Fruit fly (Drosophila melanogaster) whole organism, wandering third instar larva: Measurements from ENCODE around the gene FucTA.

Experiments used
- Abd-B ChIP-seq: fragments of >200 bp; optimal IDR thresholded peaks from 2 replicates; lab custom pipeline; 2017; ENCODE audit warnings: missing biosample characterization, missing genetic modification characterization
- CrebA ChIP-seq: fragments of 200-800 bp; sonication (Bioruptor generic); optimal IDR thresholded peaks from 2 replicates; lab custom pipeline; 2016; ENCODE audit warnings: missing biosample characterization, mild to moderate bottlenecking, missing genetic modification characterization, borderline replicate concordance
- Dfd ChIP-seq: fragments of >200 bp; optimal IDR thresholded peaks from 2 replicates; lab custom pipeline; 2017; ENCODE audit warnings: missing biosample characterization, missing genetic modification characterization
- Hr78 ChIP-seq: fragments of >200 bp; optimal IDR thresholded peaks from 2 replicates; lab custom pipeline; 2017; ENCODE audit warnings: missing biosample characterization, missing genetic modification characterization
- Hr83 ChIP-seq: fragments of 200-300 bp; sonication (Bioruptor generic); optimal IDR thresholded peaks from 2 replicates; lab custom pipeline; 2016; ENCODE audit warnings: missing biosample characterization, mild to moderate bottlenecking, missing genetic modification characterization, moderate library complexity; ENCODE audit not compliant: poor library complexity, severe bottlenecking
- Jra ChIP-seq: sonication (Bioruptor generic); optimal IDR thresholded peaks from 2 replicates; lab custom pipeline; 2016; ENCODE audit warnings: missing biosample characterization, missing genetic modification characterization
- Myc ChIP-seq: fragments of >200 bp; optimal IDR thresholded peaks from 2 replicates; lab custom pipeline; 2017
- OdsH ChIP-seq: fragments of 200-800 bp; sonication (Bioruptor generic); optimal IDR thresholded peaks from 2 replicates; lab custom pipeline; 2016; ENCODE audit warnings: missing biosample characterization, mild to moderate bottlenecking, missing genetic modification characterization
- fru ChIP-seq: fragments of 200-800 bp; sonication (Bioruptor generic); optimal IDR thresholded peaks from 3 replicates; lab custom pipeline; 2016; ENCODE audit warnings: missing biosample characterization, mild to moderate bottlenecking, missing genetic modification characterization
- h ChIP-seq: fragments of 200-800 bp; sonication (Bioruptor generic); optimal IDR thresholded peaks from 3 replicates; lab custom pipeline; 2016; ENCODE audit warnings: missing biosample characterization, mild to moderate bottlenecking, missing genetic modification characterization
- lola ChIP-seq: fragments of >200 bp; optimal IDR thresholded peaks from 2 replicates; lab custom pipeline; 2017; ENCODE audit warnings: missing biosample characterization, missing genetic modification characterization
- pan ChIP-seq: fragments of >200 bp; optimal IDR thresholded peaks from 2 replicates; lab custom pipeline; 2017
- psq ChIP-seq: fragments of 200-800 bp; sonication (Bioruptor generic); optimal IDR thresholded peaks from 3 replicates; lab custom pipeline; 2017; ENCODE audit warnings: missing biosample characterization, mild to moderate bottlenecking, missing genetic modification characterization, moderate library complexity
- woc ChIP-seq: sonication (Bioruptor generic); optimal IDR thresholded peaks from 2 replicates; lab custom pipeline; 2016; ENCODE audit warnings: missing biosample characterization, mild to moderate bottlenecking, missing genetic modification characterization

DNA sequence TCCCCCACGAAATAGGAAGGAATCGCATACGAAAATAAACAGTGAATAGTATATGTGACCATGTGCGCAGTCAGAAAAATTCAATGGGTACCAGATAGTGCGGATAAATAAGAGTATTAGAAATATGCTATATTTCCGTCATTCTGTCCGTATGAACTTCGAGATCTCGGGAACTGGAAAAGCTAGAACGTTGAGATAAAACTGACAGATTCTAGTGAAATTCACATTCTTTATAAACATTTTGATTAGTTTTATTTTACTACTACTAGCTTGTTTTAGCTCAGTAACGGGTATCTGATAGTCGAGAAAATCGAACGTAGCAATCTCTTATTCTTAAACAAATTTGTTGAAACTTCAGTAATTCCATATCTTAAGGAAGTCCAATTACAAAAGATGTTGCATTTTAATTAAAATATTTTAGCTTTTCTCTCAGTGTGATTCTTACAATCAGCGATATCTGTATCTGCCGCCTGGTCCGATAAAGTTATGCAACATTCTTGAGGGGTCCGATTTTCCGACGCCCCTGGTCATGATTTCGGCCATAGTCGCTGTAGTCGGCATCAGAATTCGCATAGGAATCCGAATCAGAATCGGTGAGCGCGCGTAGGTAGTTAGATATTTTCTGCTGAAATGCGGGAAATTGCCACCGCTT is 25.6 kb downstream of the FucTA start:
- no peak for TF ChIP-seq h (GFP tag; lab: Kevin White, UChicago)
- no peak for TF ChIP-seq pan
- TF ChIP-seq CrebA (GFP tag; lab: Kevin White, UChicago), result no peak
- TF ChIP-seq lola, result no peak
- no peak for TF ChIP-seq Hr78 (GFP tag; lab: Kevin White, UChicago)
- no peak for TF ChIP-seq Dfd (GFP tag; lab: Kevin White, UChicago)
- TF ChIP-seq Hr83 (GFP tag; lab: Kevin White, UChicago), result no peak
- no peak for TF ChIP-seq OdsH (GFP tag; lab: Kevin White, UChicago)
- no peak for TF ChIP-seq fru (GFP tag; lab: Kevin White, UChicago)
- no peak for TF ChIP-seq psq (GFP tag; lab: Kevin White, UChicago)
- TF ChIP-seq woc (GFP tag; lab: Kevin White, UChicago), result no peak
- TF ChIP-seq Myc (lab: Kevin White, UChicago), result no peak
- TF ChIP-seq Jra (GFP tag; lab: Kevin White, UChicago), result no peak
- no peak for TF ChIP-seq Abd-B
